Fruit fly (Drosophila melanogaster) whole organism: ENCODE results near the gene CG7766.

Experiments used
- CG8478 ChIP-seq: fragments of >200 bp; optimal IDR thresholded peaks from 2 replicates; lab custom pipeline; 2018; ENCODE audit warnings: inconsistent platforms
- Dll ChIP-seq: fragments of >200 bp; optimal IDR thresholded peaks from 2 replicates; lab custom pipeline; 2017
- EcR ChIP-seq, 2 experiments: fragments of >200 bp; optimal IDR thresholded peaks; 2 replicates each; lab custom pipeline; 2017; ENCODE audit warnings: missing biosample characterization in 2 of 2, missing genetic modification characterization in 2 of 2, missing genetic modification reagents in 2 of 2
- pan ChIP-seq: fragments of >200 bp; optimal IDR thresholded peaks from 2 replicates; lab custom pipeline; 2017
- psq ChIP-seq: fragments of >200 bp; optimal IDR thresholded peaks from 2 replicates; lab custom pipeline; 2017
- usp ChIP-seq: fragments of >200 bp; optimal IDR thresholded peaks from 2 replicates; lab custom pipeline; 2017; ENCODE audit warnings: missing biosample characterization, missing genetic modification characterization, mixed read lengths

Gene CG7766

DNA sequence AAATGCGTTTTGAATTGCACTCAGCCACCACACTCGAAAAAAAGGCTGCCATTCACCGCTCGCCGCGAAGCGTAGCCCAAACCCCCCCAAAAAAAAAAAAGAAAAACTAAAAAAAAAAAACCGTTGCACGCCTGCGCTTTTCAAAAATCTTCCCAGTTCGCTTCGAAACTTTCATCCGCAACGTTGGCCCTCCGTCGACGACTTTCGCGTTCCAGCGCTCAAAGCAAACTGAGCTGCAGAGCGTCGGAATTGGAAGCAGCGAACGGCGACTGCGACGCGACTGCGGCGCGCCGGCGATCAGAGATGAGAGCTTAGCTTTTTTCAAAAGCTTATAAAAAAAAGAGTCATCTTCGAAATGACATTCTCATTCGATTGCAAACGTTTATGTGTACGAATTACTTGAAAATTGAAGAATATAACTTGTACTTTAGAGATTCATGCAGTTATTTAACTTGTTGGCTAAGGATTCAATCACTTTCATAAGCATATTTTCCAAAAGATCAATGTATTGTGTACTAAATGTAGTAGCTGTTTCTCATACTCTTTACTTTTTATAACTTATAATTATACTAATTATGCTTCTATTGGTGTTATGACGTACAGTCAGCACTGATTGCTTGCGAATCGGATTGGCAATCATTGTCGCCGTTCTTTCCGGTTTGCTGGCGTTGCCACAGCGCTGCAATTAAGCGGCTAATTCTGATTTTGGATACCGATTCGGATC, 35.6 kb downstream of the CG7766 start, which contains the start of gene CG15365:
TSS of gene CG15365 (minus strand) at position 230 of the 724 bp plus-strand sequence.
- TF ChIP-seq Dll (lab: Kevin White, UChicago) (no peak), psq (lab: Kevin White, UChicago) (no peak), CG8478 (no peak), pan (lab: Kevin White, UChicago) (no peak), usp (GFP tag; lab: Kevin White, UChicago) (no peak), EcR (GFP tag; optimal IDR thresholded peaks at IDR 0.05; lab: Kevin White, UChicago) (no peak)

DNA sequence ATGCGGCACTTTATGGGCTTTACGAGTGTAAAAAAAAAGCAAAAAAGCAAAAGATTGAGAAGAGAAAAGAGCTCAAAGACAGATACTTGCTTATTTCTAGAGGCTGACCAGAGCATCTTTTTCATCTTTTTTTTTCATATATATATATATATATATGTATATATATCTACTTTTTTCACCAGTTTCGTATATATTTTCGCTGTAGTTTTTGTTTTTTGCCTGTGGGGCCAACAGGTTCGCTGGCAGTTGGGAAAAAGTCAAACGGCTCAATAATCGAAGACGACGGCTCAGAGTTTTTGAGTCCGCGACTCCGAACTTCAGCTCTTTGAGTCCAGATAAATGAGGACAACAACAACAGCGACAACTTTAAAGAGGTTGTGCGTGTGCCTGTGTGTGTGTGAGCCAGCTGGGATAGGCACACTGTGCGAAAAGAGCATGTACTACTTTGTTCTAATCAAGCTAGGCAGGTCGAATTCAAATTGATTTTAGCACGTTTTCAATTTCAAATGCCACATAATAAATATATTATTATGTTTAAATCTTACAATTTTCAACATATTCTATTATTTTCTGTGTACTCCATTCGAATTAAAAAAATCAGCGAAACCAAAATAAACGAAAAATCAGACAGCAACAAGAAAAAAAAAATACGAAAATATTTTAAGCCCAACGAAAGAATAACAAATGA, 36.6 kb downstream of the CG7766 start:
- TF ChIP-seq CG8478 = no peak
- TF ChIP-seq pan (lab: Kevin White, UChicago) = no peak
- no peak for TF ChIP-seq psq (lab: Kevin White, UChicago)
- no peak for TF ChIP-seq Dll (lab: Kevin White, UChicago)
- no peak for TF ChIP-seq EcR (GFP tag; optimal IDR thresholded peaks at IDR 0.05; lab: Kevin White, UChicago)
- no peak for TF ChIP-seq usp (GFP tag; lab: Kevin White, UChicago)

dm6 chrX:9064029-9064428, 39.5 kb downstream of the CG7766 start:
- TF ChIP-seq Dll (lab: Kevin White, UChicago) (no peak), usp (GFP tag; lab: Kevin White, UChicago) (no peak), psq (lab: Kevin White, UChicago) (no peak), EcR (GFP tag; optimal IDR thresholded peaks at IDR 0.05; lab: Kevin White, UChicago) (no peak), CG8478 (no peak), pan (lab: Kevin White, UChicago) (no peak)

- TF ChIP-seq EcR (GFP tag; optimal IDR thresholded peaks at IDR 0.05; lab: Kevin White, UChicago) = no peak
Observed at dm6 chrX:9063425-9063824, 40.1 kb downstream of the CG7766 start.

dm6 chrX:9062665-9063064, 40.9 kb downstream of the CG7766 start:
- TF ChIP-seq pan (lab: Kevin White, UChicago) (no peak), Dll (lab: Kevin White, UChicago) (no peak), EcR (GFP tag; optimal IDR thresholded peaks at IDR 0.05; lab: Kevin White, UChicago) (no peak), usp (GFP tag; lab: Kevin White, UChicago) (no peak), CG8478 (no peak), psq (lab: Kevin White, UChicago) (no peak)

- TF ChIP-seq psq (lab: Kevin White, UChicago) (no peak), Dll (lab: Kevin White, UChicago) (no peak), pan (lab: Kevin White, UChicago) (no peak), CG8478 (no peak), EcR (GFP tag; optimal IDR thresholded peaks at IDR 0.05; lab: Kevin White, UChicago) (no peak), usp (GFP tag; lab: Kevin White, UChicago) (no peak)
Observed at dm6 chrX:9061299-9061698, 42.2 kb downstream of the CG7766 start.

DNA sequence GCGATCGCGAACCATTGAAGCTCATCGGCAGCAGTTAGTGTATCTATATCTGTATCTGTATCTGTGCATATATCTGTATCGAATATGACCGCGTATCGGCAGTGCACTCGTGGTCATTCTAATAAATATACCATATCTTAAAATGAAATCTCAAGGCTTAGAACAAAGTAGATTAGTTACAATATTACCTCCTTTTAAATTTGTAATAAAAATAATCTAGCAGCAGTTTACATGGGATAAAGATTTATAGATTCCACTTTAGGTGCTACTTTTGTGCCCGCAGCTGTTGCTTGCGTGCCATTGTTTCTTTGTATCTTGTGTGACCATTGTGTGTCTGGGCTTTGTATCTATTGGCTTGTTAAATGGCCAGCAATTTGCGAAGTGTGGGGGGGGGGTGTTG, 43.5 kb downstream of the CG7766 start:
- TF ChIP-seq pan (lab: Kevin White, UChicago) (no peak), usp (GFP tag; lab: Kevin White, UChicago) (no peak), Dll (lab: Kevin White, UChicago) (no peak)

- TF ChIP-seq pan (lab: Kevin White, UChicago) = no peak
- TF ChIP-seq psq (lab: Kevin White, UChicago) = no peak
- TF ChIP-seq usp (GFP tag; lab: Kevin White, UChicago) = no peak
- no peak for TF ChIP-seq CG8478
Observed at dm6 chrX:9048941-9049340, 54.6 kb downstream of the CG7766 start.

dm6 chrX:9048385-9048750, 55.2 kb downstream of the CG7766 start:
- TF ChIP-seq psq (lab: Kevin White, UChicago) (no peak), usp (GFP tag; lab: Kevin White, UChicago) (no peak), pan (lab: Kevin White, UChicago) (no peak), Dll (lab: Kevin White, UChicago) (no peak), EcR (GFP tag; optimal IDR thresholded peaks at IDR 0.05; lab: Kevin White, UChicago) (no peak), CG8478 (no peak)

- no peak for TF ChIP-seq Dll (lab: Kevin White, UChicago)
- no peak for TF ChIP-seq EcR (GFP tag; optimal IDR thresholded peaks at IDR 0.05; lab: Kevin White, UChicago)
- no peak for TF ChIP-seq CG8478
- TF ChIP-seq pan (lab: Kevin White, UChicago) = no peak
- TF ChIP-seq usp (GFP tag; lab: Kevin White, UChicago) = no peak
- TF ChIP-seq psq (lab: Kevin White, UChicago) = no peak
Observed at dm6 chrX:9047725-9048384, 55.7 kb downstream of the CG7766 start.

DNA sequence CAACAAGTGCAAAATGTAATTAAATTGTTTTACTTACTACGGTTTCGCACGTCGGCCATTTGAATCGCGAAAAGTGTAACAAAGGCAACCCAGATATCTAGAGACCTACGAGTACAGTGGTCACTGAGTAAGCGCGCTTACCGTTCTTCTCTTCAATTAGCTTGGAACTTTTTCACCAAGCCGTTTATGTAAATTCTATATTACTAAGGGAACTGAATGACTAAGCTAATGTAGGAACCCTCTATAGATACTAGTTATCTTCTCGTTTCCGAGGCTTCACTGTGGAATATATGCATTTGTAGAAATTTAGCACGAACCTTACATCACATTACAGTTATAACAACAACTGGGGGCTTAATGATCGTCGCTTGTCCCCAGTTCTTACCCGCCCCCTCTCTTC, 56.6 kb downstream of the CG7766 start:
- TF ChIP-seq Dll (lab: Kevin White, UChicago) = no peak
- no peak for TF ChIP-seq pan (lab: Kevin White, UChicago)
- no peak for TF ChIP-seq psq (lab: Kevin White, UChicago)
- no peak for TF ChIP-seq EcR (GFP tag; optimal IDR thresholded peaks at IDR 0.05; lab: Kevin White, UChicago)
- TF ChIP-seq CG8478 = no peak
- no peak for TF ChIP-seq usp (GFP tag; lab: Kevin White, UChicago)
